Fruit fly (Drosophila melanogaster) whole organism, embryonic: ENCODE results near the gene MAGE.
A peak's percentile ranks its signal among the peaks of the same experiment; 100 is the strongest.

Experiments used
- Bteb2 ChIP-seq: fragments of 200-800 bp; sonication (Bioruptor generic); optimal IDR thresholded peaks from 2 replicates; lab custom pipeline; 2016; ENCODE audit warnings: missing biosample characterization, missing genetic modification characterization
- CG10147 ChIP-seq: fragments of 200-800 bp; sonication (Bioruptor generic); optimal IDR thresholded peaks from 2 replicates; lab custom pipeline; 2019; ENCODE audit warnings: missing biosample characterization, mild to moderate bottlenecking, missing genetic modification characterization, moderate library complexity
- CG1024 ChIP-seq: fragments of 200-800 bp; sonication (Bioruptor generic); IDR thresholded peaks from 2 replicates; pipeline ENCODE4 v1.3.6; 2022; ENCODE audit warnings: missing biosample characterization, missing genetic modification characterization
- CG12769 ChIP-seq: fragments of 200-800 bp; sonication (Bioruptor generic); optimal IDR thresholded peaks from 2 replicates; lab custom pipeline; 2019; ENCODE audit warnings: missing biosample characterization, mild to moderate bottlenecking, missing genetic modification characterization, moderate library complexity
- CG15073 ChIP-seq: fragments of 200-800 bp; sonication (Bioruptor generic); optimal IDR thresholded peaks from 2 replicates; lab custom pipeline; 2016; ENCODE audit warnings: missing biosample characterization, missing genetic modification characterization
- CG15269 ChIP-seq: fragments of 200-800 bp; sonication (Bioruptor generic); optimal IDR thresholded peaks from 2 replicates; lab custom pipeline; 2018; ENCODE audit warnings: missing biosample characterization, mild to moderate bottlenecking, missing genetic modification characterization, moderate library complexity
- CG15696 ChIP-seq: fragments of 200-800 bp; sonication (Bioruptor generic); optimal IDR thresholded peaks from 2 replicates; lab custom pipeline; 2019; ENCODE audit warnings: missing biosample characterization, mild to moderate bottlenecking, missing genetic modification characterization, moderate library complexity
- CG1602 ChIP-seq: fragments of 200-800 bp; sonication (Bioruptor generic); optimal IDR thresholded peaks from 3 replicates; lab custom pipeline; 2016; ENCODE audit warnings: missing biosample characterization, missing genetic modification characterization
- CG17328 ChIP-seq: fragments of 200-800 bp; sonication (Bioruptor generic); IDR thresholded peaks from 2 replicates; pipeline ENCODE4 v1.3.6; 2022; ENCODE audit warnings: missing biosample characterization, missing genetic modification characterization
- CG17385 ChIP-seq: fragments of 200-800 bp; sonication (Bioruptor generic); optimal IDR thresholded peaks from 3 replicates; lab custom pipeline; 2018; ENCODE audit warnings: missing biosample characterization, mild to moderate bottlenecking, missing genetic modification characterization
- CG2116 ChIP-seq: fragments of 200-800 bp; sonication (Bioruptor generic); optimal IDR thresholded peaks from 3 replicates; lab custom pipeline; 2018; ENCODE audit warnings: missing biosample characterization, mild to moderate bottlenecking, missing genetic modification characterization
- CG3065 ChIP-seq: fragments of 200-800 bp; sonication (Bioruptor generic); optimal IDR thresholded peaks from 2 replicates; lab custom pipeline; 2016; ENCODE audit warnings: missing biosample characterization, missing genetic modification characterization
- CG31224 ChIP-seq: fragments of 200-800 bp; sonication (Bioruptor generic); IDR thresholded peaks from 2 replicates; pipeline ENCODE4 v1.3.6; 2022; ENCODE audit warnings: missing biosample characterization, missing genetic modification characterization
- CG31388 ChIP-seq: fragments of 200-800 bp; sonication (Bioruptor generic); optimal IDR thresholded peaks from 2 replicates; lab custom pipeline; 2016; ENCODE audit warnings: missing biosample characterization, missing genetic modification characterization
- CG3163 ChIP-seq: fragments of 200-800 bp; sonication (Bioruptor generic); optimal IDR thresholded peaks from 3 replicates; lab custom pipeline; 2016; ENCODE audit warnings: missing biosample characterization, missing genetic modification characterization
- CG33213 ChIP-seq: fragments of 200-800 bp; sonication (Bioruptor generic); optimal IDR thresholded peaks from 3 replicates; lab custom pipeline; 2016; ENCODE audit warnings: missing biosample characterization, missing genetic modification characterization
- CG3407 ChIP-seq: fragments of 200-800 bp; sonication (Bioruptor generic); optimal IDR thresholded peaks from 2 replicates; lab custom pipeline; 2018; ENCODE audit warnings: missing biosample characterization, mild to moderate bottlenecking, missing genetic modification characterization
- CG34376 ChIP-seq: fragments of 200-800 bp; sonication (Bioruptor generic); optimal IDR thresholded peaks from 2 replicates; lab custom pipeline; 2018; ENCODE audit warnings: missing biosample characterization, mild to moderate bottlenecking, missing genetic modification characterization
- CG3838 ChIP-seq: fragments of 200-800 bp; sonication (Bioruptor generic); optimal IDR thresholded peaks from 3 replicates; lab custom pipeline; 2016; ENCODE audit warnings: missing biosample characterization, missing genetic modification characterization
- CG3995 ChIP-seq: fragments of 200-800 bp; sonication (Bioruptor generic); optimal IDR thresholded peaks from 3 replicates; lab custom pipeline; 2016; ENCODE audit warnings: missing biosample characterization, missing genetic modification characterization
- CG5245 ChIP-seq: fragments of 200-800 bp; sonication (Bioruptor generic); optimal IDR thresholded peaks from 3 replicates; lab custom pipeline; 2016; ENCODE audit warnings: missing biosample characterization, missing genetic modification characterization
- CG7271 ChIP-seq: fragments of 200-800 bp; sonication (Bioruptor generic); optimal IDR thresholded peaks from 2 replicates; lab custom pipeline; 2018; ENCODE audit warnings: missing biosample characterization, mild to moderate bottlenecking, missing genetic modification characterization, moderate library complexity
- CkIIα-i1 ChIP-seq: fragments of 200-800 bp; sonication (Bioruptor generic); IDR thresholded peaks from 2 replicates; pipeline ENCODE4 v1.3.6; 2022; ENCODE audit warnings: missing biosample characterization, missing genetic modification characterization
- HHEX ChIP-seq: fragments of 200-800 bp; sonication (Bioruptor generic); optimal IDR thresholded peaks from 3 replicates; lab custom pipeline; 2017; ENCODE audit warnings: missing biosample characterization, mild to moderate bottlenecking, missing genetic modification characterization, missing genetic modification reagents
- HmgZ ChIP-seq: fragments of 200-800 bp; sonication (Bioruptor generic); optimal IDR thresholded peaks from 2 replicates; lab custom pipeline; 2018; ENCODE audit warnings: missing biosample characterization, mild to moderate bottlenecking, missing genetic modification characterization
- Hmr ChIP-seq: fragments of 200-800 bp; sonication (Bioruptor generic); optimal IDR thresholded peaks from 3 replicates; lab custom pipeline; 2017; ENCODE audit warnings: mild to moderate bottlenecking, missing biosample characterization, missing genetic modification reagents, missing genetic modification characterization
- Jarid2 ChIP-seq: fragments of 200-800 bp; sonication (Bioruptor generic); optimal IDR thresholded peaks from 3 replicates; lab custom pipeline; 2017; ENCODE audit warnings: mild to moderate bottlenecking, missing biosample characterization, missing genetic modification reagents, missing genetic modification characterization
- MTF-1 ChIP-seq: fragments of 200-800 bp; sonication (Bioruptor generic); optimal IDR thresholded peaks from 2 replicates; lab custom pipeline; 2018; ENCODE audit warnings: missing biosample characterization, mild to moderate bottlenecking, missing genetic modification characterization, borderline replicate concordance
- NC2α ChIP-seq: fragments of 200-800 bp; sonication (Bioruptor generic); optimal IDR thresholded peaks from 2 replicates; lab custom pipeline; 2016; ENCODE audit warnings: missing biosample characterization, missing genetic modification characterization
- Oaz ChIP-seq: fragments of 200-800 bp; sonication (Bioruptor generic); IDR thresholded peaks from 2 replicates; pipeline ENCODE4 v1.3.6; 2022; ENCODE audit warnings: missing biosample characterization, missing genetic modification characterization
- TFAM ChIP-seq: fragments of 200-800 bp; sonication (Bioruptor generic); optimal IDR thresholded peaks from 2 replicates; lab custom pipeline; 2017; ENCODE audit warnings: missing biosample characterization, missing genetic modification characterization, inconsistent platforms
- cato ChIP-seq: fragments of 200-800 bp; sonication (Bioruptor generic); optimal IDR thresholded peaks from 2 replicates; lab custom pipeline; 2016; ENCODE audit warnings: missing biosample characterization, missing genetic modification characterization, borderline replicate concordance
- chn ChIP-seq: fragments of 200-800 bp; sonication (Bioruptor generic); optimal IDR thresholded peaks from 2 replicates; lab custom pipeline; 2016; ENCODE audit warnings: missing biosample characterization, missing genetic modification characterization
- dpn ChIP-seq, 2 experiments: fragments of 200-800 bp; sonication (Bioruptor generic); optimal IDR thresholded peaks; 3 replicates each; lab custom pipeline; 2016; ENCODE audit warnings: missing biosample characterization in 2 of 2, missing genetic modification characterization in 2 of 2
- ewg ChIP-seq: fragments of 200-800 bp; sonication (Bioruptor generic); optimal IDR thresholded peaks from 3 replicates; lab custom pipeline; 2017; ENCODE audit warnings: mild to moderate bottlenecking, missing biosample characterization, missing genetic modification reagents, missing genetic modification characterization
- grn ChIP-seq: fragments of 200-800 bp; sonication (Bioruptor generic); optimal IDR thresholded peaks from 3 replicates; lab custom pipeline; 2017; ENCODE audit warnings: missing biosample characterization, missing genetic modification characterization
- gt ChIP-seq: fragments of 200-800 bp; sonication (Bioruptor generic); IDR thresholded peaks from 2 replicates; pipeline ENCODE4 v1.3.6; 2022; ENCODE audit warnings: missing biosample characterization, missing genetic modification characterization
- her ChIP-seq: fragments of 200-800 bp; sonication (Bioruptor generic); optimal IDR thresholded peaks from 2 replicates; lab custom pipeline; 2016; ENCODE audit warnings: missing biosample characterization, missing genetic modification characterization
- inv ChIP-seq: fragments of 200-800 bp; sonication (Bioruptor generic); IDR thresholded peaks from 2 replicates; pipeline ENCODE4 v1.3.6; 2022; ENCODE audit warnings: missing biosample characterization, missing genetic modification characterization; ENCODE audit not compliant: partially characterized antibody
- kah ChIP-seq: fragments of 200-800 bp; sonication (Bioruptor generic); optimal IDR thresholded peaks from 2 replicates; lab custom pipeline; 2018; ENCODE audit warnings: missing biosample characterization, mild to moderate bottlenecking, missing genetic modification characterization
- psq ChIP-seq: fragments of 200-800 bp; sonication (Bioruptor generic); optimal IDR thresholded peaks from 2 replicates; lab custom pipeline; 2017; ENCODE audit warnings: missing biosample characterization, missing genetic modification characterization
- sd ChIP-seq: fragments of 200-800 bp; sonication (Bioruptor generic); optimal IDR thresholded peaks from 3 replicates; lab custom pipeline; 2018; ENCODE audit warnings: missing biosample characterization, mild to moderate bottlenecking, missing genetic modification characterization, moderate library complexity
- sens ChIP-seq: fragments of 200-800 bp; sonication (Bioruptor generic); peaks from one replicate; lab custom pipeline; 2016; ENCODE audit warnings: missing biosample characterization, missing genetic modification characterization
- stwl ChIP-seq: fragments of 200-800 bp; sonication (Bioruptor generic); optimal IDR thresholded peaks from 3 replicates; lab custom pipeline; 2018; ENCODE audit warnings: missing biosample characterization, mild to moderate bottlenecking, missing genetic modification characterization, moderate library complexity
- tap ChIP-seq: fragments of 200-800 bp; optimal IDR thresholded peaks from 3 replicates; lab custom pipeline; 2019; ENCODE audit warnings: missing biosample characterization, mild to moderate bottlenecking, missing genetic modification characterization, moderate library complexity
- tgo ChIP-seq: fragments of 200-800 bp; sonication (Bioruptor generic); IDR thresholded peaks from 3 replicates; pipeline ENCODE4 v1.3.6; 2022; ENCODE audit warnings: missing biosample characterization, missing genetic modification characterization
- twi ChIP-seq: fragments of 200-800 bp; optimal IDR thresholded peaks from 2 replicates; lab custom pipeline; 2019; ENCODE audit warnings: missing biosample characterization, mild to moderate bottlenecking, missing genetic modification characterization, moderate library complexity
- unc-4 ChIP-seq: fragments of 200-800 bp; sonication (Bioruptor generic); IDR thresholded peaks from 2 replicates; pipeline ENCODE4 v1.3.6; 2022; ENCODE audit warnings: missing biosample characterization, missing genetic modification characterization; ENCODE audit not compliant: partially characterized antibody
- zen ChIP-seq: fragments of 200-800 bp; sonication (Bioruptor generic); optimal IDR thresholded peaks from 3 replicates; lab custom pipeline; 2018; ENCODE audit warnings: missing biosample characterization, mild to moderate bottlenecking, missing genetic modification characterization, moderate library complexity

Gene MAGE

dm6 chr3R:7108589-7109312 is 46.2 kb downstream of the MAGE start (continued):
- TF ChIP-seq twi (tag; lab: Kevin White, UChicago) (peak; percentile 96), CG3838 (GFP tag; lab: Kevin White, UChicago) (peak; percentile 86), her (GFP tag; lab: Kevin White, UChicago) (peak; percentile 38), CG33213 (GFP tag; lab: Kevin White, UChicago) (peak; percentile 85), sd (tag; lab: Kevin White, UChicago) (peak; percentile 69), CG1024 (GFP tag; lab: Robert Waterston, UW) (no peak), zen (tag; lab: Kevin White, UChicago) (peak; percentile 98), Oaz (GFP tag; lab: Robert Waterston, UW) (no peak), grn (GFP tag; lab: Kevin White, UChicago) (peak; percentile 58), MTF-1 (GFP tag; lab: Kevin White, UChicago) (peak; percentile 91), gt (GFP tag; lab: Robert Waterston, UW) (no peak), Bteb2 (GFP tag; lab: Kevin White, UChicago) (peak; percentile 84), cato (GFP tag; lab: Kevin White, UChicago) (peak; percentile 95), CG31224 (GFP tag; lab: Robert Waterston, UW) (no peak), CG10147 (GFP tag; lab: Kevin White, UChicago) (peak; percentile 72), CG34376 (peak; percentile 5), tgo (GFP tag; lab: Robert Waterston, UW) (no peak), ewg (GFP tag; lab: Kevin White, UChicago) (peak; percentile 93), HmgZ (tag; lab: Kevin White, UChicago) (peak; percentile 84), kah (GFP tag; lab: Kevin White, UChicago) (peak; percentile 91), sens (GFP tag; lab: Kevin White, UChicago) (peak; percentile 100), Hmr (GFP tag; lab: Kevin White, UChicago) (peak; percentile 40), inv (GFP tag; lab: Robert Waterston, UW) (no peak), TFAM (GFP tag; lab: Kevin White, UChicago) (peak; percentile 89), CG12769 (tag; lab: Kevin White, UChicago) (peak; percentile 78), HHEX (GFP tag; lab: Kevin White, UChicago) (peak; percentile 85), CG2116 (GFP tag; lab: Kevin White, UChicago) (peak; percentile 74), CG15269 (tag; lab: Kevin White, UChicago) (peak; percentile 91), dpn (GFP tag; optimal IDR thresholded peaks at IDR 0.05; lab: Kevin White, UChicago) (peak; percentile 88 to 94), CG7271 (tag; lab: Kevin White, UChicago) (peak; percentile 94), tap (tag; lab: Kevin White, UChicago) (peak; percentile 98), unc-4 (GFP tag; lab: Robert Waterston, UW) (no peak), NC2α (GFP tag; lab: Kevin White, UChicago) (peak; percentile 88), CG15696 (peak; percentile 99), Jarid2 (GFP tag; lab: Kevin White, UChicago) (peak; percentile 70), CG3065 (GFP tag; lab: Kevin White, UChicago) (peak; percentile 86), CG17328 (GFP tag; lab: Robert Waterston, UW) (no peak), CG31388 (GFP tag; lab: Kevin White, UChicago) (peak; percentile 88), CG3163 (GFP tag; lab: Kevin White, UChicago) (peak; percentile 68), CG17385 (GFP tag; lab: Kevin White, UChicago) (peak; percentile 93), chn (GFP tag; lab: Kevin White, UChicago) (peak; percentile 95), stwl (tag; lab: Kevin White, UChicago) (peak; percentile 76), CG5245 (peak; percentile 93), CG3995 (GFP tag; lab: Kevin White, UChicago) (no peak), psq (GFP tag; lab: Kevin White, UChicago) (peak; percentile 81), CG15073 (GFP tag; lab: Kevin White, UChicago) (peak; percentile 80), CkIIα-i1 (no peak), CG3407 (GFP tag; lab: Kevin White, UChicago) (peak; percentile 94), CG1602 (GFP tag; lab: Kevin White, UChicago) (peak; percentile 96)
